Worm (Caenorhabditis elegans) whole organism, L4/young adult: Measurements from ENCODE around the gene srd-17.

Source experiments
- W03F9.2 ChIP-seq: fragments of 150-350 bp; optimal IDR thresholded peaks from 2 replicates; lab custom pipeline; 2014; ENCODE audit warnings: missing biosample characterization, missing genetic modification characterization
- him-1 ChIP-seq: sonication (generic microtip); optimal IDR thresholded peaks from 2 replicates; lab custom pipeline; 2016; ENCODE audit warnings: missing genotype, missing genetic modification reagents, missing genetic modification characterization, missing compliant biosample characterization

ce11 chrV:13389454-13389853, 43.1 kb downstream of the srd-17 start:
- TF ChIP-seq him-1 (tag; lab: Kevin White, UChicago) (no peak), W03F9.2 (tag; lab: Kevin White, UChicago) (no peak)
